Fruit fly (Drosophila melanogaster): Measurements from ENCODE around the gene CG10472.

dm6 chr3L:6038720-6039205 is 23.9 kb downstream of the CG10472 start, which contains the start of gene Jon65Aiv:
- no peak for TF ChIP-seq CG8478 (optimal IDR thresholded peaks at IDR 0.05)
- TF ChIP-seq CTCF (optimal IDR thresholded peaks at IDR 0.05) = no peak

Measured in S2 (cell line).